Worm (Caenorhabditis elegans) whole organism, L2 larva: ENCODE data around the gene slcr-46.3.

ENCODE experiments used
- C34F6.9 ChIP-seq: fragments of 150-350 bp; optimal IDR thresholded peaks from 2 replicates; lab custom pipeline; 2014; ENCODE audit warnings: missing biosample characterization, missing genetic modification characterization
- F13H6.1 ChIP-seq: sonication (generic microtip); optimal IDR thresholded peaks from 2 replicates; lab custom pipeline; 2016; ENCODE audit warnings: missing genetic modification characterization, missing compliant biosample characterization
- Y55F3AM.14 ChIP-seq: fragments of 200-800 bp; sonication (Bioruptor generic); optimal IDR thresholded peaks from 2 replicates; lab custom pipeline; 2018; ENCODE audit warnings: mild to moderate bottlenecking, missing genetic modification characterization, missing compliant biosample characterization
- alr-1 ChIP-seq: fragments of 150-350 bp; optimal IDR thresholded peaks from 2 replicates; lab custom pipeline; 2014; ENCODE audit warnings: missing biosample characterization, missing genetic modification characterization
- aly-2 ChIP-seq: fragments of 150-350 bp; optimal IDR thresholded peaks from 2 replicates; lab custom pipeline; 2014; ENCODE audit warnings: missing biosample characterization, missing genetic modification characterization
- blmp-1 ChIP-seq: sonication (generic microtip); optimal IDR thresholded peaks from 2 replicates; lab custom pipeline; 2017; ENCODE audit warnings: missing genetic modification characterization, mild to moderate bottlenecking, missing compliant biosample characterization, antibody characterized with exemption, moderate library complexity; ENCODE audit not compliant: insufficient read depth
- ceh-82 ChIP-seq: fragments of 150-350 bp; optimal IDR thresholded peaks from 2 replicates; lab custom pipeline; 2014; ENCODE audit warnings: missing biosample characterization, missing genetic modification characterization
- crh-2 ChIP-seq: sonication (generic microtip); optimal IDR thresholded peaks from 2 replicates; lab custom pipeline; 2017; ENCODE audit warnings: missing biosample characterization, missing genetic modification characterization
- dmd-4 ChIP-seq: sonication (generic microtip); optimal IDR thresholded peaks from 2 replicates; lab custom pipeline; 2017; ENCODE audit warnings: missing biosample characterization, missing genetic modification characterization
- egl-27 ChIP-seq: sonication (generic microtip); optimal IDR thresholded peaks from 3 replicates; lab custom pipeline; 2017; ENCODE audit warnings: missing biosample characterization, missing genetic modification reagents, missing genetic modification characterization
- elt-1 ChIP-seq: fragments of 150-350 bp; optimal IDR thresholded peaks from 2 replicates; lab custom pipeline; 2014; ENCODE audit warnings: missing biosample characterization, missing genetic modification characterization
- elt-3 ChIP-seq: sonication (generic microtip); optimal IDR thresholded peaks from 2 replicates; lab custom pipeline; 2017; ENCODE audit warnings: missing biosample characterization, missing genetic modification characterization
- fos-1 ChIP-seq: fragments of 150-350 bp; optimal IDR thresholded peaks from 2 replicates; lab custom pipeline; 2014; ENCODE audit warnings: missing biosample characterization, missing genetic modification characterization
- gmeb-1 ChIP-seq: fragments of 150-350 bp; optimal IDR thresholded peaks from 2 replicates; lab custom pipeline; 2014; ENCODE audit warnings: missing biosample characterization, missing genetic modification characterization
- lin-11 ChIP-seq: fragments of 150-350 bp; sonication (generic microtip); optimal IDR thresholded peaks from 2 replicates; lab custom pipeline; 2014; ENCODE audit warnings: missing biosample characterization, missing genetic modification characterization, inconsistent platforms, mixed read lengths
- lin-13 ChIP-seq: fragments of 150-350 bp; optimal IDR thresholded peaks from 2 replicates; lab custom pipeline; 2014; ENCODE audit warnings: missing biosample characterization, missing genetic modification reagents, missing genetic modification characterization
- lin-39 ChIP-seq: fragments of 150-350 bp; optimal IDR thresholded peaks from 2 replicates; lab custom pipeline; 2014; ENCODE audit warnings: missing biosample characterization, missing genetic modification reagents, missing genetic modification characterization
- lsy-2 ChIP-seq, 2 experiments: fragments of 150-350 bp in 1 of 2; sonication (generic microtip) in 1 of 2; optimal IDR thresholded peaks; 2 replicates each; lab custom pipeline; 2014 to 2017; ENCODE audit warnings: missing biosample characterization in 2 of 2, missing genetic modification characterization in 2 of 2
- mab-5 ChIP-seq: fragments of 150-350 bp; optimal IDR thresholded peaks from 2 replicates; lab custom pipeline; 2014; ENCODE audit warnings: missing biosample characterization, missing genetic modification characterization
- mdl-1 ChIP-seq, 2 experiments: fragments of 150-350 bp in 1 of 2; sonication (generic microtip) in 1 of 2; optimal IDR thresholded peaks; 2 replicates each; lab custom pipeline; 2017; ENCODE audit warnings: missing biosample characterization in 2 of 2, missing genetic modification characterization in 2 of 2
- nhr-10 ChIP-seq: sonication (generic microtip); optimal IDR thresholded peaks from 2 replicates; lab custom pipeline; 2017; ENCODE audit warnings: missing biosample characterization, missing genetic modification characterization
- nhr-11 ChIP-seq: fragments of 150-350 bp; optimal IDR thresholded peaks from 2 replicates; lab custom pipeline; 2014; ENCODE audit warnings: missing biosample characterization, missing genetic modification characterization
- nhr-129 ChIP-seq: fragments of 150-350 bp; optimal IDR thresholded peaks from 2 replicates; lab custom pipeline; 2014; ENCODE audit warnings: missing biosample characterization, missing genetic modification characterization
- nhr-23 ChIP-seq: fragments of 150-350 bp; optimal IDR thresholded peaks from 2 replicates; lab custom pipeline; 2014; ENCODE audit warnings: missing biosample characterization, missing genetic modification reagents, missing genetic modification characterization
- nhr-25 ChIP-seq: fragments of 150-350 bp; sonication (generic microtip); optimal IDR thresholded peaks from 3 replicates; lab custom pipeline; 2014; ENCODE audit warnings: missing biosample characterization, missing genetic modification characterization
- nhr-6 ChIP-seq: fragments of 150-350 bp; optimal IDR thresholded peaks from 2 replicates; lab custom pipeline; 2014; ENCODE audit warnings: missing biosample characterization, missing genetic modification characterization
- nhr-77 ChIP-seq: fragments of 150-350 bp; optimal IDR thresholded peaks from 2 replicates; lab custom pipeline; 2014; ENCODE audit warnings: missing biosample characterization, missing genetic modification characterization
- sem-4 ChIP-seq: fragments of 150-350 bp; optimal IDR thresholded peaks from 2 replicates; lab custom pipeline; 2014; ENCODE audit warnings: missing biosample characterization, missing genetic modification reagents, missing genetic modification characterization
- skn-1 ChIP-seq: sonication (generic microtip); optimal IDR thresholded peaks from 2 replicates; lab custom pipeline; 2017; ENCODE audit warnings: missing biosample characterization, missing genetic modification characterization
- sma-9 ChIP-seq, 2 experiments: fragments of 150-350 bp in 1 of 2; sonication (generic microtip) in 1 of 2; optimal IDR thresholded peaks; 2 replicates each; lab custom pipeline; 2014 to 2016; ENCODE audit warnings: missing genetic modification characterization in 2 of 2, mild to moderate bottlenecking in 1 of 2, missing biosample characterization in 1 of 2, missing compliant biosample characterization in 1 of 2, missing genetic modification reagents in 1 of 2, moderate library complexity in 1 of 2
- snpc-4 ChIP-seq: fragments of 150-350 bp; optimal IDR thresholded peaks from 2 replicates; lab custom pipeline; 2014; ENCODE audit warnings: missing biosample characterization, missing genetic modification characterization
- unc-55 ChIP-seq: fragments of 150-350 bp; sonication (generic microtip); optimal IDR thresholded peaks from 3 replicates; lab custom pipeline; 2014; ENCODE audit warnings: missing biosample characterization, missing genetic modification reagents, missing genetic modification characterization
- unc-62 ChIP-seq: fragments of 150-350 bp; optimal IDR thresholded peaks from 2 replicates; lab custom pipeline; 2014; ENCODE audit warnings: missing biosample characterization, missing genetic modification reagents, missing genetic modification characterization
- zag-1 ChIP-seq: fragments of 150-350 bp; optimal IDR thresholded peaks from 2 replicates; lab custom pipeline; 2014; ENCODE audit warnings: missing biosample characterization, missing genetic modification characterization
- ztf-4 ChIP-seq: fragments of 150-350 bp; optimal IDR thresholded peaks from 2 replicates; lab custom pipeline; 2014; ENCODE audit warnings: missing biosample characterization, missing genetic modification characterization

slcr-46.3 gene

DNA sequence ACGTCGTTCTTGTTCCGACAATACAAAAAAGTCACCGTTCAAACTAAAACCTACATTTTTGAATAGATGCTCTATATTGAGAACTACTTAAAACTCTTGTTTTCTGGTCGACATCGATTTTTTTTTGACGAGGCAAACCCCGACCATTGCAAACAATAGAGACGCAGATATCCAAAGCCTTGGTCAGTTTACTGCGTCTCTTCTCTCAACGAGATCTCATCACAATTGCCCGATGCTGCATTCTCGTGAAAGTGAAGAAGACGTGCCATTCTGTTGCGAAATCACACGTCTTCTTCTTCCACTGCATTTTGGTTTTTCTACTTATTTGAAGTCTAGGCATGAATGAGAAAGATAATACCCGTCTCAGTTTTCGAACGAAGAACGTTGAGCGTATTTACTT, 19.5 kb downstream of the slcr-46.3 start:
- TF ChIP-seq C34F6.9 (tag; lab: Kevin White, UChicago): peak; percentile 74
- peak; percentile 41 for TF ChIP-seq fos-1
- peak in 1 of 2 experiments; percentile 55 for TF ChIP-seq lsy-2 (tag; optimal IDR thresholded peaks at IDR 0.05; lab: Kevin White, UChicago)
- no peak for TF ChIP-seq elt-1 (tag; lab: Kevin White, UChicago)
- TF ChIP-seq nhr-11: no peak
- peak; percentile 18 for TF ChIP-seq lin-13
- peak; percentile 52 for TF ChIP-seq F13H6.1 (tag; lab: Kevin White, UChicago)
- peak; percentile 32 for TF ChIP-seq sma-9 (GFP tag; optimal IDR thresholded peaks at IDR 0.05; lab: Kevin White, UChicago)
- TF ChIP-seq sma-9 (tag; optimal IDR thresholded peaks at IDR 0.05; lab: Kevin White, UChicago): no peak
- TF ChIP-seq crh-2 (tag; lab: Kevin White, UChicago): peak; percentile 58
- TF ChIP-seq ceh-82 (tag; lab: Kevin White, UChicago): no peak
- peak; percentile 83 for TF ChIP-seq nhr-129 (tag; lab: Kevin White, UChicago)
- no peak for TF ChIP-seq nhr-77 (tag; lab: Kevin White, UChicago)
- peak; percentile 20 for TF ChIP-seq lin-11 (tag; lab: Kevin White, UChicago)
- TF ChIP-seq blmp-1 (tag; lab: Kevin White, UChicago): peak; percentile 57
- TF ChIP-seq gmeb-1 (tag; lab: Kevin White, UChicago): no peak
- peak; percentile 55 for TF ChIP-seq sem-4 (tag; lab: Kevin White, UChicago)
- TF ChIP-seq skn-1 (tag; lab: Kevin White, UChicago): no peak
- peak; percentile 79 for TF ChIP-seq zag-1 (tag; lab: Kevin White, UChicago)
- TF ChIP-seq nhr-25 (tag; lab: Kevin White, UChicago): peak; percentile 42
- no peak for TF ChIP-seq egl-27
- TF ChIP-seq alr-1 (tag; lab: Kevin White, UChicago): no peak
- peak in 1 of 2 experiments; percentile 22 for TF ChIP-seq mdl-1 (tag; optimal IDR thresholded peaks at IDR 0.05; lab: Kevin White, UChicago)
- TF ChIP-seq unc-55 (GFP tag; lab: Kevin White, UChicago): peak; percentile 90

DNA sequence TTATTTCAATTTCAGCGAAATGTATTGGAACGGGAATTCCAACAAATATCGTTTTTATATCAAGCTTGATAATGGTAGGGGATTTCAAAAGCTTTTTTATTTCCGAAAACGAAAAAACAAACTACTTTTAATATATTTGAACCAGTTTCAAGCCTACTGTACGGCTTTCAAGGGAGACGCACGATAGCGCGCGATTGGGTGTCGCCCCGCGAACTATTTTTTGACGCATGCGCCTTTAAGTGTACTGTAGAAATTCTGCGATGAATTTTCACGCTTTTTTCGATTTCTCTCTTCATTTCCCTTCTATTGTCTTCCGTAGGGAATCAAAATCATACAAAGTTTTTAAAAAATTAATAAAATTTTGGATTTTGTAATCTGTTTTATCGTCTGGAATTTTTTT, 20.4 kb downstream of the slcr-46.3 start:
- no peak for TF ChIP-seq snpc-4
- TF ChIP-seq crh-2 (tag; lab: Kevin White, UChicago): no peak
- TF ChIP-seq lin-11 (tag; lab: Kevin White, UChicago): no peak
- TF ChIP-seq sem-4 (tag; lab: Kevin White, UChicago): no peak
- TF ChIP-seq lin-39: no peak
- TF ChIP-seq Y55F3AM.14 (GFP tag; lab: Kevin White, UChicago): no peak
- no peak for TF ChIP-seq dmd-4 (tag; lab: Kevin White, UChicago)
- no peak for TF ChIP-seq nhr-11
- TF ChIP-seq mab-5: no peak
- TF ChIP-seq aly-2: no peak
- TF ChIP-seq fos-1: no peak
- TF ChIP-seq unc-62 (GFP tag; lab: Kevin White, UChicago): no peak
- TF ChIP-seq blmp-1 (tag; lab: Kevin White, UChicago): no peak
- TF ChIP-seq ceh-82 (tag; lab: Kevin White, UChicago): no peak
- no peak for TF ChIP-seq lin-13
- TF ChIP-seq F13H6.1 (tag; lab: Kevin White, UChicago): no peak

DNA sequence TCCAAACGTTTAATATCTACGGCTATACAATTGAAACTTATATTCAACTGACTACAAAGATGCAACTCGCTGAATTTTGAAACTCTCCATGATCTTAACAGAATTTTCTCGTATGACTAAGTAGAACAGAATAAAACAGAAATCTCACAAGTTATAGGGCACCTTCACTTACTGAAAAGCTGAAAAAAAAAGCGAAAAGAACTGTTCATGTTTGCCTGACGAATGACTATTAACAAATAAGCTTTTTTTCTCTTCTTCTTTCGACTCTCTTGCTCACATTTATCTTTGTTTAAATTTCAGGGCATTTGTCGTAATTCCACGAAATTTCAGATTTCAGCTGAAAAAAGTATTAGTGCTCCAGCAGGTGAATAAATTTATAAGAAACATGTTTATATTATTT, 21.2 kb downstream of the slcr-46.3 start, which contains the start of gene xbx-6:
TSS of gene xbx-6 (plus strand) at position 301 of the 400 bp plus-strand sequence.
- TF ChIP-seq Y55F3AM.14 (GFP tag; lab: Kevin White, UChicago) (no peak), nhr-129 (tag; lab: Kevin White, UChicago) (no peak), dmd-4 (tag; lab: Kevin White, UChicago) (no peak), nhr-6 (tag; lab: Kevin White, UChicago) (no peak), zag-1 (tag; lab: Kevin White, UChicago) (no peak), sem-4 (tag; lab: Kevin White, UChicago) (no peak), nhr-23 (no peak), elt-3 (tag; lab: Kevin White, UChicago) (no peak), lin-39 (no peak), nhr-25 (tag; lab: Kevin White, UChicago) (no peak), nhr-10 (tag; lab: Kevin White, UChicago) (no peak), elt-1 (tag; lab: Kevin White, UChicago) (no peak), ztf-4 (tag; lab: Kevin White, UChicago) (no peak), lsy-2 (tag; optimal IDR thresholded peaks at IDR 0.05; lab: Kevin White, UChicago) (no peak), aly-2 (no peak)
- TF ChIP-seq, all 48 proteins: peak for 0

DNA sequence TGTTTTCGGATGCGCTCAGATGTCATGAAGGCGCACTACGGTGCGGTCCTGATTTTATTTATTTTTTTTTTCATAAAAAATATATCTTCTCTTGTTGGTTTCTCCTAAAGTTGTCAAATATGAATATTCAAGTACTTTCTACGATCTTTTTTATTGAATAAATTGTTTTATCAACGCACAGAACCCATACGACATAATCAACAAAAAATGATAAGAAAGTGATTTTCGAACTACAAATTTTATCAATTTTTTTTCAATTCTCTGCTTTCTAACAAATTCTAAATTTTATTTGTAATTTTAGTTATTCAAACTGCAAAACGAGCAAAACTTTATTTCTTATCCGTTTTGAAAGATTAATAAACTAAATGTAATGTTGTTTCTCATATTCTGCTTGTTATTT, 22.0 kb downstream of the slcr-46.3 start:
- TF ChIP-seq fos-1 (peak; percentile 50), aly-2 (no peak)
- TF ChIP-seq, all 48 proteins: peak for 1
